Worm (Caenorhabditis elegans) whole organism, L4/young adult: ENCODE results near the gene B0034.1.

Source experiments
- W03F9.2 ChIP-seq: fragments of 150-350 bp; optimal IDR thresholded peaks from 2 replicates; lab custom pipeline; 2014; ENCODE audit warnings: missing biosample characterization, missing genetic modification characterization
- dao-5 ChIP-seq: sonication (generic microtip); optimal IDR thresholded peaks from 2 replicates; lab custom pipeline; 2016; ENCODE audit warnings: missing genotype, missing genetic modification characterization, moderate library complexity, missing compliant biosample characterization
- him-1 ChIP-seq: sonication (generic microtip); optimal IDR thresholded peaks from 2 replicates; lab custom pipeline; 2016; ENCODE audit warnings: missing genotype, missing genetic modification reagents, missing genetic modification characterization, missing compliant biosample characterization

ce11 chrII:5974878-5975277 lies 6.7 kb downstream of the B0034.1 start, which contains the start of gene B0034.5:
- TF ChIP-seq W03F9.2 (tag; lab: Kevin White, UChicago) = no peak
- TF ChIP-seq him-1 (tag; lab: Kevin White, UChicago) = no peak
- no peak for TF ChIP-seq dao-5
